Worm (Caenorhabditis elegans) whole organism, late embryonic: Measurements from ENCODE around the gene C25F6.6.

Experiments
- Y22D7AL.16 ChIP-seq: sonication (generic microtip); optimal IDR thresholded peaks from 2 replicates; lab custom pipeline; 2016; ENCODE audit warnings: missing genetic modification characterization, missing compliant biosample characterization
- ama-1 ChIP-seq: fragments of 150-350 bp; optimal IDR thresholded peaks from 2 replicates; lab custom pipeline; 2014
- ceh-2 ChIP-seq: sonication (generic microtip); optimal IDR thresholded peaks from 2 replicates; lab custom pipeline; 2016; ENCODE audit warnings: missing genotype, missing genetic modification characterization, missing compliant biosample characterization
- ceh-45 ChIP-seq: fragments of 200-800 bp; sonication (Bioruptor generic); IDR thresholded peaks from 2 replicates; pipeline ENCODE4 v1.3.6; 2022; ENCODE audit warnings: missing genetic modification reagents, missing genetic modification characterization, missing compliant biosample characterization
- elt-2 ChIP-seq: sonication (generic microtip); optimal IDR thresholded peaks from 2 replicates; lab custom pipeline; 2016; ENCODE audit warnings: missing genetic modification reagents, missing genetic modification characterization, missing compliant biosample characterization
- fax-1 ChIP-seq: sonication (generic microtip); optimal IDR thresholded peaks from 2 replicates; lab custom pipeline; 2016; ENCODE audit warnings: missing genotype, missing genetic modification characterization, missing compliant biosample characterization
- hlh-6 ChIP-seq: sonication (generic microtip); optimal IDR thresholded peaks from 2 replicates; lab custom pipeline; 2016; ENCODE audit warnings: missing genotype, missing genetic modification characterization, missing compliant biosample characterization
- lim-6 ChIP-seq: sonication (generic microtip); optimal IDR thresholded peaks from 2 replicates; lab custom pipeline; 2016; ENCODE audit warnings: missing genetic modification characterization, missing compliant biosample characterization
- nhr-11 ChIP-seq: fragments of 150-350 bp; optimal IDR thresholded peaks from 2 replicates; lab custom pipeline; 2014; ENCODE audit warnings: missing biosample characterization, missing genetic modification characterization
- pha-4 ChIP-seq: fragments of 150-350 bp; optimal IDR thresholded peaks from 2 replicates; lab custom pipeline; 2018; ENCODE audit warnings: missing biosample characterization, missing genetic modification reagents, missing genetic modification characterization
- pqm-1 ChIP-seq: sonication (generic microtip); optimal IDR thresholded peaks from 2 replicates; lab custom pipeline; 2016; ENCODE audit warnings: missing genetic modification characterization, missing compliant biosample characterization

ce11 chrX:5433912-5434311 lies 16.7 kb downstream of the C25F6.6 start:
- TF ChIP-seq ama-1: no peak
- TF ChIP-seq pqm-1 (tag; lab: Kevin White, UChicago): no peak
- no peak for TF ChIP-seq lim-6 (tag; lab: Kevin White, UChicago)
- no peak for TF ChIP-seq pha-4 (tag; lab: Kevin White, UChicago)
- TF ChIP-seq Y22D7AL.16 (tag; lab: Kevin White, UChicago): no peak
- no peak for TF ChIP-seq fax-1
- TF ChIP-seq ceh-45 (GFP tag; lab: Robert Waterston, UW): no peak
- TF ChIP-seq ceh-2 (tag; lab: Kevin White, UChicago): no peak
- no peak for TF ChIP-seq elt-2 (tag; lab: Kevin White, UChicago)
- TF ChIP-seq hlh-6 (tag; lab: Kevin White, UChicago): no peak
- no peak for TF ChIP-seq nhr-11 (tag; lab: Kevin White, UChicago)
